Worm (Caenorhabditis elegans) whole organism, L1 larva: ENCODE data around the gene dod-20.

ENCODE experiments used
- ceh-82 ChIP-seq, 3 experiments: fragments of 150-350 bp in 1 of 3; sonication (generic microtip) in 2 of 3; optimal IDR thresholded peaks; 2 replicates each; lab custom pipeline; 2014 to 2017; ENCODE audit warnings: missing biosample characterization in 3 of 3, missing genetic modification characterization in 3 of 3
- nhr-77 ChIP-seq: fragments of 150-350 bp; optimal IDR thresholded peaks from 2 replicates; lab custom pipeline; 2014; ENCODE audit warnings: missing biosample characterization, missing genetic modification characterization

DNA sequence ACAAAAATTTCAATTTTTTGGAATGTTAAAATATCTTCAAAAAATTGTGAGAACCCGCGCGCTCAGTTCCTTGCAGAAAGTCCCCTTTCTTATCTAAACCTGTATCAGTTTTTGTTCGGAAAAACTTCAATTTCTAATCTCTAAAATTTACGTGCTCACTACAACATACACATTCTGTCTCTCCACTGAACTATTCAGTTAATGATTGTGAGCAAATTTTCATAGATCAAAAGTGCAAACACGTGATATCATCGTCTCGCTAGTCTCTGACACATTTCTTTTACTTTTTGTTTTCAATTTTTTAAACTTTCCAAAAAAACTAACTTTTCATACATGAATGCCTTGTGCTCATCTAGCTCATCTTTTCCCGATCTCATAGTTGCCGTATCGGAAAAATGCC is 37.2 kb downstream of the dod-20 start, which contains the start of gene nhr-203:
- TF ChIP-seq ceh-82 (tag; optimal IDR thresholded peaks at IDR 0.05; lab: Kevin White, UChicago) (no peak), nhr-77 (tag; lab: Kevin White, UChicago) (no peak)
